Fruit fly (Drosophila melanogaster) whole organism, embryonic: ENCODE measurements around the gene ImpL1.

Experiments used
- C15 ChIP-seq: fragments of 200-800 bp; sonication (Bioruptor generic); IDR thresholded peaks from 3 replicates; pipeline ENCODE4 v1.3.6; 2022; ENCODE audit warnings: missing biosample characterization, missing genetic modification characterization
- CG10267 ChIP-seq: fragments of 200-800 bp; sonication (Bioruptor generic); optimal IDR thresholded peaks from 2 replicates; lab custom pipeline; 2018; ENCODE audit warnings: missing biosample characterization, mild to moderate bottlenecking, missing genetic modification characterization, moderate library complexity
- CG10959 ChIP-seq: fragments of 200-800 bp; sonication (Bioruptor generic); IDR thresholded peaks from 2 replicates; pipeline ENCODE4 v1.3.6; 2022; ENCODE audit warnings: missing biosample characterization, missing genetic modification characterization
- CG12236 ChIP-seq: fragments of 200-800 bp; sonication (Bioruptor generic); optimal IDR thresholded peaks from 2 replicates; lab custom pipeline; 2016; ENCODE audit warnings: missing biosample characterization, missing genetic modification characterization
- CG12769 ChIP-seq: fragments of 200-800 bp; sonication (Bioruptor generic); optimal IDR thresholded peaks from 2 replicates; lab custom pipeline; 2019; ENCODE audit warnings: missing biosample characterization, mild to moderate bottlenecking, missing genetic modification characterization, moderate library complexity
- CG13123 ChIP-seq: fragments of 200-800 bp; sonication (Bioruptor generic); optimal IDR thresholded peaks from 2 replicates; lab custom pipeline; 2016; ENCODE audit warnings: missing biosample characterization, missing genetic modification characterization
- CG15514 ChIP-seq: fragments of 200-800 bp; sonication (Bioruptor generic); optimal IDR thresholded peaks from 3 replicates; lab custom pipeline; 2017; ENCODE audit warnings: missing biosample characterization, missing genetic modification characterization, mild to moderate bottlenecking, moderate library complexity, missing genetic modification reagents
- CG17186 ChIP-seq: fragments of 200-800 bp; sonication (Bioruptor generic); optimal IDR thresholded peaks from 3 replicates; lab custom pipeline; 2017; ENCODE audit warnings: missing biosample characterization, missing genetic modification reagents, missing genetic modification characterization
- CG3065 ChIP-seq: fragments of 200-800 bp; sonication (Bioruptor generic); optimal IDR thresholded peaks from 2 replicates; lab custom pipeline; 2016; ENCODE audit warnings: missing biosample characterization, missing genetic modification characterization
- CG31441 ChIP-seq: fragments of 200-800 bp; sonication (Bioruptor generic); IDR thresholded peaks from 2 replicates; pipeline ENCODE4 v1.3.6; 2022; ENCODE audit warnings: missing biosample characterization, missing genetic modification characterization
- CG3281 ChIP-seq: fragments of 200-800 bp; sonication (Bioruptor generic); optimal IDR thresholded peaks from 3 replicates; lab custom pipeline; 2017; ENCODE audit warnings: missing biosample characterization, mild to moderate bottlenecking, missing genetic modification characterization
- CG34422 ChIP-seq: fragments of 200-800 bp; sonication (Bioruptor generic); IDR thresholded peaks from 3 replicates; pipeline ENCODE4 v1.3.6; 2022; ENCODE audit warnings: missing biosample characterization, missing genetic modification characterization
- CG42726 ChIP-seq: fragments of 200-800 bp; sonication (Bioruptor generic); IDR thresholded peaks from 2 replicates; pipeline ENCODE4 v1.3.6; 2022; ENCODE audit warnings: missing biosample characterization, missing genetic modification characterization; ENCODE audit not compliant: partially characterized antibody
- CG4617 ChIP-seq: fragments of 200-800 bp; sonication (Bioruptor generic); optimal IDR thresholded peaks from 3 replicates; lab custom pipeline; 2016; ENCODE audit warnings: missing biosample characterization, missing genetic modification characterization, borderline replicate concordance
- CG4820 ChIP-seq: fragments of 200-800 bp; sonication (Bioruptor generic); optimal IDR thresholded peaks from 3 replicates; lab custom pipeline; 2016; ENCODE audit warnings: missing biosample characterization, missing genetic modification characterization
- CG5245 ChIP-seq: fragments of 200-800 bp; sonication (Bioruptor generic); optimal IDR thresholded peaks from 3 replicates; lab custom pipeline; 2016; ENCODE audit warnings: missing biosample characterization, missing genetic modification characterization
- CG6791 ChIP-seq: fragments of 200-800 bp; sonication (Bioruptor generic); IDR thresholded peaks from 3 replicates; pipeline ENCODE4 v1.3.6; 2022; ENCODE audit warnings: missing biosample characterization, missing genetic modification characterization; ENCODE audit not compliant: partially characterized antibody
- CG7839 ChIP-seq: fragments of 200-800 bp; sonication (Bioruptor generic); optimal IDR thresholded peaks from 3 replicates; lab custom pipeline; 2018; ENCODE audit warnings: missing biosample characterization, mild to moderate bottlenecking, missing genetic modification characterization, moderate library complexity
- CHES-1-like ChIP-seq: fragments of 200-800 bp; sonication (Bioruptor generic); optimal IDR thresholded peaks from 2 replicates; lab custom pipeline; 2016; ENCODE audit warnings: missing biosample characterization, missing genetic modification characterization
- Dp ChIP-seq: fragments of 200-800 bp; sonication (Bioruptor generic); optimal IDR thresholded peaks from 2 replicates; lab custom pipeline; 2018; ENCODE audit warnings: missing biosample characterization, mild to moderate bottlenecking, missing genetic modification characterization, moderate library complexity
- Kr ChIP-seq: fragments of 200-800 bp; sonication (Bioruptor generic); optimal IDR thresholded peaks from 2 replicates; lab custom pipeline; 2017; ENCODE audit warnings: missing biosample characterization, mild to moderate bottlenecking, missing genetic modification characterization
- MBD-R2 ChIP-seq: fragments of 200-800 bp; sonication (Bioruptor generic); IDR thresholded peaks from 2 replicates; pipeline ENCODE4 v1.3.6; 2022; ENCODE audit warnings: missing biosample characterization, missing genetic modification characterization
- Max ChIP-seq: fragments of 200-800 bp; sonication (Bioruptor generic); optimal IDR thresholded peaks from 2 replicates; lab custom pipeline; 2016; ENCODE audit warnings: missing biosample characterization, mild to moderate bottlenecking, missing genetic modification characterization
- Meics ChIP-seq: fragments of 200-800 bp; sonication (Bioruptor generic); optimal IDR thresholded peaks from 2 replicates; lab custom pipeline; 2017; ENCODE audit warnings: missing biosample characterization, mild to moderate bottlenecking, missing genetic modification characterization
- Ravus ChIP-seq: fragments of 200-800 bp; sonication (Bioruptor generic); IDR thresholded peaks from 2 replicates; pipeline ENCODE4 v1.3.6; 2022; ENCODE audit warnings: missing biosample characterization, missing genetic modification characterization
- Spps ChIP-seq: fragments of 200-800 bp; sonication (Bioruptor generic); optimal IDR thresholded peaks from 2 replicates; lab custom pipeline; 2018; ENCODE audit warnings: missing biosample characterization, mild to moderate bottlenecking, missing genetic modification characterization
- Taf1 ChIP-seq: fragments of 200-800 bp; sonication (Bioruptor generic); IDR thresholded peaks from 2 replicates; pipeline ENCODE4 v1.3.6; 2022; ENCODE audit warnings: missing biosample characterization, missing genetic modification characterization
- Usf ChIP-seq: fragments of 200-800 bp; sonication (Bioruptor generic); optimal IDR thresholded peaks from 2 replicates; lab custom pipeline; 2017; ENCODE audit warnings: missing genotype, missing biosample characterization, missing genetic modification characterization
- Xbp1 ChIP-seq: fragments of 200-800 bp; sonication (Bioruptor generic); optimal IDR thresholded peaks from 3 replicates; lab custom pipeline; 2016; ENCODE audit warnings: missing biosample characterization, mild to moderate bottlenecking, missing genetic modification characterization
- amos ChIP-seq: fragments of 200-800 bp; sonication (Bioruptor generic); IDR thresholded peaks from 2 replicates; pipeline ENCODE4 v1.3.6; 2022; ENCODE audit warnings: missing biosample characterization, missing genetic modification characterization; ENCODE audit not compliant: partially characterized antibody
- ci ChIP-seq: fragments of 200-800 bp; sonication (Bioruptor generic); IDR thresholded peaks from 3 replicates; pipeline ENCODE4 v1.3.6; 2022; ENCODE audit warnings: missing biosample characterization, missing genetic modification characterization
- dmrt99B ChIP-seq: fragments of 200-800 bp; sonication (Bioruptor generic); optimal IDR thresholded peaks from 2 replicates; lab custom pipeline; 2018; ENCODE audit warnings: missing biosample characterization, mild to moderate bottlenecking, missing genetic modification characterization, moderate library complexity
- fd96Cb ChIP-seq: fragments of 200-800 bp; sonication (Bioruptor generic); optimal IDR thresholded peaks from 2 replicates; lab custom pipeline; 2018; ENCODE audit warnings: missing biosample characterization, mild to moderate bottlenecking, missing genetic modification characterization, moderate library complexity
- gce ChIP-seq: fragments of 200-800 bp; sonication (Bioruptor generic); IDR thresholded peaks from 3 replicates; pipeline ENCODE4 v1.3.6; 2022; ENCODE audit warnings: missing biosample characterization, missing genetic modification characterization
- gsb-n ChIP-seq: fragments of 200-800 bp; sonication (Bioruptor generic); optimal IDR thresholded peaks from 3 replicates; lab custom pipeline; 2018; ENCODE audit warnings: missing biosample characterization, mild to moderate bottlenecking, missing genetic modification characterization
- hb ChIP-seq: fragments of 200-800 bp; sonication (Bioruptor generic); IDR thresholded peaks from 3 replicates; pipeline ENCODE4 v1.3.6; 2022; ENCODE audit warnings: missing biosample characterization, missing genetic modification characterization; ENCODE audit not compliant: partially characterized antibody
- hkb ChIP-seq, 2 experiments: fragments of 200-800 bp in 1 of 2; fragments of >200 bp in 1 of 2; sonication (Bioruptor generic) in 1 of 2; IDR thresholded peaks in 1 of 2; optimal IDR thresholded peaks in 1 of 2; 2 replicates each; pipeline versions ENCODE4 v1.3.6 to Lab custom; 2017 to 2022; ENCODE audit warnings: missing biosample characterization in 1 of 2, missing genetic modification characterization in 1 of 2
- kah ChIP-seq: fragments of 200-800 bp; sonication (Bioruptor generic); optimal IDR thresholded peaks from 2 replicates; lab custom pipeline; 2018; ENCODE audit warnings: missing biosample characterization, mild to moderate bottlenecking, missing genetic modification characterization
- mld ChIP-seq: fragments of 200-800 bp; sonication (Bioruptor generic); IDR thresholded peaks from 3 replicates; pipeline ENCODE4 v1.3.6; 2022; ENCODE audit warnings: missing biosample characterization, missing genetic modification characterization; ENCODE audit not compliant: partially characterized antibody
- nerfin-2 ChIP-seq: fragments of 200-800 bp; sonication (Bioruptor generic); IDR thresholded peaks from 2 replicates; pipeline ENCODE4 v1.3.6; 2022; ENCODE audit warnings: missing biosample characterization, missing genetic modification characterization; ENCODE audit not compliant: partially characterized antibody
- nmo ChIP-seq: fragments of 200-800 bp; sonication (Bioruptor generic); optimal IDR thresholded peaks from 2 replicates; lab custom pipeline; 2018; ENCODE audit warnings: missing biosample characterization, mild to moderate bottlenecking, missing genetic modification characterization, moderate library complexity
- otp ChIP-seq: fragments of 200-800 bp; sonication (Bioruptor generic); IDR thresholded peaks from 3 replicates; pipeline ENCODE4, ENCODE4 v1.3.6; 2022; ENCODE audit warnings: missing biosample characterization, missing genetic modification characterization
- pros ChIP-seq: fragments of 200-800 bp; sonication (Bioruptor generic); optimal IDR thresholded peaks from 3 replicates; lab custom pipeline; 2019; ENCODE audit warnings: missing biosample characterization, mild to moderate bottlenecking, missing genetic modification characterization, moderate library complexity
- shn ChIP-seq: fragments of 200-800 bp; sonication (Bioruptor generic); optimal IDR thresholded peaks from 3 replicates; lab custom pipeline; 2016; ENCODE audit warnings: missing biosample characterization, missing genetic modification characterization
- tio ChIP-seq: fragments of 200-800 bp; sonication (Bioruptor generic); optimal IDR thresholded peaks from 2 replicates; lab custom pipeline; 2017; ENCODE audit warnings: missing biosample characterization, missing genetic modification characterization, inconsistent platforms
- zfh1 ChIP-seq: fragments of 200-800 bp; sonication (Bioruptor generic); IDR thresholded peaks from 3 replicates; pipeline ENCODE4 v1.3.6; 2022; ENCODE audit warnings: missing biosample characterization, missing genetic modification characterization
- zfh2 ChIP-seq: fragments of 200-800 bp; sonication (Bioruptor generic); optimal IDR thresholded peaks from 2 replicates; lab custom pipeline; 2016; ENCODE audit warnings: missing biosample characterization, missing genetic modification characterization

The ImpL1 gene

dm6 chr3L:13412200-13412885 lies 29.8 kb downstream of the ImpL1 start, which contains the start of the genes CG10222 and flr (continued):
- peak; percentile 42 for TF ChIP-seq CG10267 (tag; lab: Kevin White, UChicago)
- TF ChIP-seq nmo (GFP tag; lab: Kevin White, UChicago), result peak; percentile 53
- TF ChIP-seq CG12236, result no peak
- TF ChIP-seq CG17186 (GFP tag; lab: Kevin White, UChicago), result peak; percentile 62
- TF ChIP-seq Meics (GFP tag; lab: Kevin White, UChicago), result peak; percentile 27
- TF ChIP-seq Spps (tag; lab: Kevin White, UChicago), result no peak
- TF ChIP-seq nerfin-2, result peak; percentile 44; the same call in 1 of the 2 replicates
- TF ChIP-seq CG15514 (GFP tag; lab: Kevin White, UChicago), result peak; percentile 40
- peak; percentile 11 for TF ChIP-seq gsb-n (tag; lab: Kevin White, UChicago)
- 0 out of 3 replicates have a peak, but pooled peaks have one; percentile 62 for TF ChIP-seq mld (GFP tag; lab: Robert Waterston, UW)
- no peak for TF ChIP-seq kah (GFP tag; lab: Kevin White, UChicago)
- 0 out of 2 replicates have a peak, but pooled peaks have one; percentile 42 for TF ChIP-seq CG42726
- peak; percentile 65 for TF ChIP-seq MBD-R2 (GFP tag; lab: Robert Waterston, UW)
- no peak for TF ChIP-seq CG3065 (GFP tag; lab: Kevin White, UChicago)
- TF ChIP-seq CG3281 (GFP tag; lab: Kevin White, UChicago), result peak; percentile 15
- peak; percentile 68 for TF ChIP-seq amos (GFP tag; lab: Robert Waterston, UW)

dm6 chr3L:13412886-13413224 lies 30.3 kb downstream of the ImpL1 start:
- TF ChIP-seq CG6791 (GFP tag; lab: Robert Waterston, UW) (no peak), CG7839 (no peak), CG10959 (GFP tag; lab: Robert Waterston, UW) (no peak), dmrt99B (tag; lab: Kevin White, UChicago) (no peak), CG31441 (no peak), Taf1 (GFP tag; lab: Robert Waterston, UW) (no peak), otp (0 out of 3 replicates have a peak, but pooled peaks have one; percentile 25), CG4617 (GFP tag; lab: Kevin White, UChicago) (no peak), zfh1 (GFP tag; lab: Robert Waterston, UW) (0 out of 3 replicates have a peak, but pooled peaks have one; percentile 5), tio (no peak), hb (GFP tag; lab: Robert Waterston, UW) (no peak), gce (GFP tag; lab: Robert Waterston, UW) (no peak), Usf (GFP tag; lab: Kevin White, UChicago) (no peak), Max (GFP tag; lab: Kevin White, UChicago) (no peak), hkb (optimal IDR thresholded peaks at IDR 0.05; lab: Kevin White, UChicago) (no peak), hkb (GFP tag; IDR thresholded peaks at IDR 0.05; lab: Robert Waterston, UW) (0 out of 2 replicates have a peak, but pooled peaks have one; percentile 9), Ravus (GFP tag; lab: Robert Waterston, UW) (no peak), C15 (no peak), CHES-1-like (GFP tag; lab: Kevin White, UChicago) (no peak), Xbp1 (no peak), fd96Cb (tag; lab: Kevin White, UChicago) (no peak), mld (GFP tag; lab: Robert Waterston, UW) (0 out of 3 replicates have a peak, but pooled peaks have one; percentile 4), CG12769 (peak; percentile 15), zfh2 (no peak), CG34422 (GFP tag; lab: Robert Waterston, UW) (peak; percentile 22; the same call in 1 of the 3 replicates), ci (GFP tag; lab: Robert Waterston, UW) (no peak), pros (GFP tag; lab: Kevin White, UChicago) (no peak), MBD-R2 (GFP tag; lab: Robert Waterston, UW) (peak; percentile 25; the same call in 1 of the 2 replicates), shn (GFP tag; lab: Kevin White, UChicago) (no peak), CG4820 (GFP tag; lab: Kevin White, UChicago) (no peak), CG5245 (GFP tag; lab: Kevin White, UChicago) (no peak), CG13123 (GFP tag; lab: Kevin White, UChicago) (no peak), Kr (GFP tag; lab: Kevin White, UChicago) (no peak), Dp (GFP tag; lab: Kevin White, UChicago) (no peak)
